Worm (Caenorhabditis elegans): ENCODE data around the gene farl-11.

- TF ChIP-seq lin-13 (GFP tag; optimal IDR thresholded peaks at IDR 0.05) (no peak), egl-27 (tag; optimal IDR thresholded peaks at IDR 0.05) (no peak), snpc-4 (tag; optimal IDR thresholded peaks at IDR 0.05) (no peak), zfp-3 (GFP tag; conservative IDR thresholded peaks at IDR 0.05) (no peak), nhr-76 (tag; optimal IDR thresholded peaks at IDR 0.05) (no peak), mdl-1 (tag; optimal IDR thresholded peaks at IDR 0.05) (no peak), skn-1 (tag; optimal IDR thresholded peaks at IDR 0.05) (no peak), zag-1 (tag; optimal IDR thresholded peaks at IDR 0.05) (no peak), F37D6.2 (tag; optimal IDR thresholded peaks at IDR 0.05) (no peak), unc-39 (tag; optimal IDR thresholded peaks at IDR 0.05) (no peak), ceh-82 (tag; optimal IDR thresholded peaks at IDR 0.05) (no peak), gei-8 (GFP tag; optimal IDR thresholded peaks at IDR 0.05) (no peak)
Measured at ce11 chrII:7119525-7119924, 14.7 kb upstream of the farl-11 start.
